Worm (Caenorhabditis elegans): ENCODE measurements around the gene F25H9.7.

ce11 chrV:13462974-13463373 lies 5.2 kb upstream of the F25H9.7 start, which contains the start of gene frm-10:
- TF ChIP-seq flt-1 (GFP tag; IDR thresholded peaks at IDR 0.05) (no peak), ama-1 (optimal IDR thresholded peaks at IDR 0.05) (no peak), tbx-11 (GFP tag; IDR thresholded peaks at IDR 0.05) (no peak), ceh-13 (GFP tag; optimal IDR thresholded peaks at IDR 0.05) (no peak), scrt-1 (GFP tag; IDR thresholded peaks at IDR 0.05) (no peak), sea-1 (GFP tag; conservative IDR thresholded peaks at IDR 0.05) (no peak), hmbx-1 (tag; optimal IDR thresholded peaks at IDR 0.05) (no peak), B0310.2 (tag; optimal IDR thresholded peaks at IDR 0.05) (no peak)

Measured in whole organism, early embryonic.